Fruit fly (Drosophila melanogaster) whole organism, prepupa: ENCODE data around the gene CG34132.

ENCODE experiments used
- CG31627 ChIP-seq: fragments of 200-800 bp; sonication (Bioruptor generic); optimal IDR thresholded peaks from 3 replicates; lab custom pipeline; 2016; ENCODE audit warnings: missing biosample characterization, missing genetic modification characterization
- CG6854 ChIP-seq: fragments of 200-800 bp; sonication (Bioruptor generic); optimal IDR thresholded peaks from 2 replicates; lab custom pipeline; 2017; ENCODE audit warnings: missing biosample characterization, mild to moderate bottlenecking, missing genetic modification characterization
- Eip75B ChIP-seq: fragments of 200-800 bp; sonication (Bioruptor generic); optimal IDR thresholded peaks from 3 replicates; lab custom pipeline; 2016; ENCODE audit warnings: missing biosample characterization, missing genetic modification characterization
- Gug ChIP-seq: fragments of 200-800 bp; sonication (Bioruptor generic); IDR thresholded peaks from 2 replicates; pipeline ENCODE4 v1.3.6; 2022; ENCODE audit warnings: missing biosample characterization, missing genetic modification characterization
- Hr38 ChIP-seq: sonication (Bioruptor generic); optimal IDR thresholded peaks from 2 replicates; lab custom pipeline; 2016; ENCODE audit warnings: missing biosample characterization, missing genetic modification characterization
- Hr39 ChIP-seq: fragments of 200-800 bp; sonication (Bioruptor generic); optimal IDR thresholded peaks from 2 replicates; lab custom pipeline; 2016; ENCODE audit warnings: missing biosample characterization, missing genetic modification characterization
- acj6 ChIP-seq: fragments of 200-800 bp; sonication (Bioruptor generic); optimal IDR thresholded peaks from 3 replicates; lab custom pipeline; 2016; ENCODE audit warnings: missing biosample characterization, missing genetic modification characterization

DNA sequence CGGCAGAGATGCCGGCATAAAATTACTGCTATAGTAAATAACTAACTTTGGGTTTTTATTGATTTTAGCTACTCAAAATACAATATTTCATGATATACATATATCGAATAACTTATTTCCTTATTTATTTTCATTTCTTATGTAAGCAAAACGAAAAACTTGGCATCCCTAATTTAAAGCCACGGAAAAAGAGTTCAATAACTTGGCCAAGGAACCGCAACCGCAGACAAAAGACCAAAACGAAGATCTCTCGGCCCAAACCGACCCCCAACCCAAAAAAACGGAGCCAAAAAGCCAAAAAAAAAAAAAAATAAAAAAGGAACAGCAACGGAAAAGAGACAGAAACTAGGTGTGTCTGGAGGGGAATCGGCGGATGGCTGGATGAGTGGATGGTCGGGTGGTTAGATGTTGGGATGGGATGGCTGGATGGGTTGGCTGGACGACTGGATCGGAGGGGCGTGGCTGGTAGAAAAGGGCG is 24.1 kb downstream of the CG34132 start:
- TF ChIP-seq CG6854 (GFP tag; lab: Kevin White, UChicago): peak; percentile 33
- TF ChIP-seq Hr39 (GFP tag; lab: Kevin White, UChicago): peak; percentile 26
- TF ChIP-seq Eip75B: no peak
- TF ChIP-seq acj6 (GFP tag; lab: Kevin White, UChicago): peak; percentile 11
- TF ChIP-seq Gug: no peak
- TF ChIP-seq Hr38 (GFP tag; lab: Kevin White, UChicago): no peak
- peak; percentile 33 for TF ChIP-seq CG31627
